Fruit fly (Drosophila melanogaster) whole organism, embryonic: Measurements from ENCODE around the gene Cyp4d14.
A peak's percentile ranks its signal among the peaks of the same experiment; 100 is the strongest.

Experiments used
- Adf1 ChIP-seq: fragments of 200-800 bp; sonication (Bioruptor generic); IDR thresholded peaks from 2 replicates; pipeline ENCODE4 v1.3.6; 2022; ENCODE audit warnings: missing biosample characterization, missing genetic modification characterization
- BtbVII ChIP-seq: fragments of 200-800 bp; sonication (Bioruptor generic); optimal IDR thresholded peaks from 3 replicates; lab custom pipeline; 2017; ENCODE audit warnings: missing biosample characterization, mild to moderate bottlenecking, missing genetic modification characterization
- CG10979 ChIP-seq: fragments of 200-800 bp; sonication (Bioruptor generic); optimal IDR thresholded peaks from 2 replicates; lab custom pipeline; 2018; ENCODE audit warnings: missing biosample characterization, mild to moderate bottlenecking, missing genetic modification characterization, moderate library complexity
- CG11723 ChIP-seq: fragments of 200-800 bp; sonication (Bioruptor generic); optimal IDR thresholded peaks from 2 replicates; lab custom pipeline; 2017; ENCODE audit warnings: missing biosample characterization, mild to moderate bottlenecking, missing genetic modification characterization
- CG12104 ChIP-seq: fragments of 200-800 bp; sonication (Bioruptor generic); optimal IDR thresholded peaks from 3 replicates; lab custom pipeline; 2016; ENCODE audit warnings: missing biosample characterization, missing genetic modification characterization
- CG14667 ChIP-seq: fragments of 200-800 bp; sonication (Bioruptor generic); IDR thresholded peaks from 2 replicates; pipeline ENCODE4 v1.3.6; 2022; ENCODE audit warnings: missing biosample characterization, missing genetic modification characterization
- CG14860 ChIP-seq: fragments of 200-800 bp; sonication (Bioruptor generic); IDR thresholded peaks from 3 replicates; pipeline ENCODE4 v1.3.6; 2022; ENCODE audit warnings: missing biosample characterization, missing genetic modification characterization; ENCODE audit not compliant: partially characterized antibody
- CG15073 ChIP-seq: fragments of 200-800 bp; sonication (Bioruptor generic); optimal IDR thresholded peaks from 2 replicates; lab custom pipeline; 2016; ENCODE audit warnings: missing biosample characterization, missing genetic modification characterization
- CG16863 ChIP-seq: fragments of 200-800 bp; sonication (Bioruptor generic); optimal IDR thresholded peaks from 3 replicates; lab custom pipeline; 2016; ENCODE audit warnings: missing biosample characterization, missing genetic modification characterization
- CG17612 ChIP-seq: fragments of 200-800 bp; sonication (Bioruptor generic); IDR thresholded peaks from 2 replicates; pipeline ENCODE4 v1.3.6; 2022; ENCODE audit warnings: missing biosample characterization, missing genetic modification characterization
- CG31388 ChIP-seq: fragments of 200-800 bp; sonication (Bioruptor generic); optimal IDR thresholded peaks from 2 replicates; lab custom pipeline; 2016; ENCODE audit warnings: missing biosample characterization, missing genetic modification characterization
- CG32532 ChIP-seq: fragments of 200-800 bp; sonication (Bioruptor generic); IDR thresholded peaks from 2 replicates; pipeline ENCODE4 v1.3.6; 2022; ENCODE audit warnings: missing biosample characterization, missing genetic modification characterization
- CG32767 ChIP-seq: fragments of 200-800 bp; sonication (Bioruptor generic); IDR thresholded peaks from 2 replicates; pipeline ENCODE4 v1.3.6; 2022; ENCODE audit warnings: missing biosample characterization, missing genetic modification characterization
- CG3847 ChIP-seq: fragments of 200-800 bp; sonication (Bioruptor generic); IDR thresholded peaks from 2 replicates; pipeline ENCODE4 v1.3.6; 2022; ENCODE audit warnings: missing biosample characterization, missing genetic modification characterization
- CG42726 ChIP-seq: fragments of 200-800 bp; sonication (Bioruptor generic); IDR thresholded peaks from 2 replicates; pipeline ENCODE4 v1.3.6; 2022; ENCODE audit warnings: missing biosample characterization, missing genetic modification characterization; ENCODE audit not compliant: partially characterized antibody
- CG4424 ChIP-seq: fragments of 200-800 bp; sonication (Bioruptor generic); optimal IDR thresholded peaks from 3 replicates; lab custom pipeline; 2016; ENCODE audit warnings: missing biosample characterization, missing genetic modification characterization
- CG4820 ChIP-seq: fragments of 200-800 bp; sonication (Bioruptor generic); optimal IDR thresholded peaks from 3 replicates; lab custom pipeline; 2016; ENCODE audit warnings: missing biosample characterization, missing genetic modification characterization
- CG6654 ChIP-seq: fragments of 200-800 bp; sonication (Bioruptor generic); optimal IDR thresholded peaks from 2 replicates; lab custom pipeline; 2017; ENCODE audit warnings: missing biosample characterization, mild to moderate bottlenecking, missing genetic modification characterization
- CG6689 ChIP-seq: fragments of 200-800 bp; sonication (Bioruptor generic); IDR thresholded peaks from 2 replicates; pipeline ENCODE4 v1.3.6; 2022; ENCODE audit warnings: missing biosample characterization, missing genetic modification characterization
- CG9932 ChIP-seq: fragments of 200-800 bp; sonication (Bioruptor generic); IDR thresholded peaks from 2 replicates; pipeline ENCODE4 v1.3.6; 2022; ENCODE audit warnings: missing biosample characterization, missing genetic modification characterization
- CHES-1-like ChIP-seq: fragments of 200-800 bp; sonication (Bioruptor generic); optimal IDR thresholded peaks from 2 replicates; lab custom pipeline; 2016; ENCODE audit warnings: missing biosample characterization, missing genetic modification characterization
- E2f1 ChIP-seq: fragments of 200-800 bp; sonication (Bioruptor generic); IDR thresholded peaks from 2 replicates; pipeline ENCODE4 v1.3.6; 2022; ENCODE audit warnings: missing biosample characterization, missing genetic modification characterization
- HLH4C ChIP-seq: fragments of 200-800 bp; sonication (Bioruptor generic); IDR thresholded peaks from 3 replicates; pipeline ENCODE4 v1.3.6; 2022; ENCODE audit warnings: missing biosample characterization, missing genetic modification characterization; ENCODE audit not compliant: partially characterized antibody
- Lhr ChIP-seq: fragments of 200-800 bp; sonication (Bioruptor generic); optimal IDR thresholded peaks from 3 replicates; lab custom pipeline; 2017; ENCODE audit warnings: mild to moderate bottlenecking, missing biosample characterization, missing genetic modification reagents, missing genetic modification characterization
- MESR4 ChIP-seq: fragments of 200-800 bp; sonication (Bioruptor generic); optimal IDR thresholded peaks from 2 replicates; lab custom pipeline; 2018; ENCODE audit warnings: missing biosample characterization, mild to moderate bottlenecking, missing genetic modification characterization, moderate library complexity
- Meics ChIP-seq: fragments of 200-800 bp; sonication (Bioruptor generic); optimal IDR thresholded peaks from 2 replicates; lab custom pipeline; 2017; ENCODE audit warnings: missing biosample characterization, mild to moderate bottlenecking, missing genetic modification characterization
- Oaz ChIP-seq: fragments of 200-800 bp; sonication (Bioruptor generic); IDR thresholded peaks from 2 replicates; pipeline ENCODE4 v1.3.6; 2022; ENCODE audit warnings: missing biosample characterization, missing genetic modification characterization
- Poxn ChIP-seq: fragments of 200-800 bp; sonication (Bioruptor generic); IDR thresholded peaks from 2 replicates; pipeline ENCODE4 v1.3.6; 2022; ENCODE audit warnings: missing biosample characterization, missing genetic modification characterization
- Sin3A ChIP-seq: fragments of >200 bp; optimal IDR thresholded peaks from 2 replicates; lab custom pipeline; 2018
- abd-A ChIP-seq: fragments of 200-800 bp; sonication (Bioruptor generic); optimal IDR thresholded peaks from 3 replicates; lab custom pipeline; 2019; ENCODE audit warnings: missing biosample characterization, mild to moderate bottlenecking, missing genetic modification characterization, moderate library complexity
- ase ChIP-seq: fragments of 200-800 bp; sonication (Bioruptor generic); IDR thresholded peaks from 3 replicates; pipeline ENCODE4 v1.3.6; 2022; ENCODE audit warnings: missing biosample characterization, missing genetic modification characterization
- bbx ChIP-seq: fragments of 200-800 bp; sonication (Bioruptor generic); IDR thresholded peaks from 2 replicates; pipeline ENCODE4 v1.3.6; 2022; ENCODE audit warnings: missing biosample characterization, missing genetic modification characterization; ENCODE audit not compliant: partially characterized antibody
- br ChIP-seq: fragments of >200 bp; optimal IDR thresholded peaks from 2 replicates; lab custom pipeline; 2017
- ci ChIP-seq: fragments of 200-800 bp; sonication (Bioruptor generic); IDR thresholded peaks from 3 replicates; pipeline ENCODE4 v1.3.6; 2022; ENCODE audit warnings: missing biosample characterization, missing genetic modification characterization
- ewg ChIP-seq: fragments of 200-800 bp; sonication (Bioruptor generic); optimal IDR thresholded peaks from 3 replicates; lab custom pipeline; 2017; ENCODE audit warnings: mild to moderate bottlenecking, missing biosample characterization, missing genetic modification reagents, missing genetic modification characterization
- fd3F ChIP-seq: fragments of 200-800 bp; sonication (Bioruptor generic); optimal IDR thresholded peaks from 2 replicates; lab custom pipeline; 2018; ENCODE audit warnings: missing biosample characterization, mild to moderate bottlenecking, missing genetic modification characterization, moderate library complexity
- h ChIP-seq: fragments of >200 bp; optimal IDR thresholded peaks from 2 replicates; lab custom pipeline; 2017
- kah ChIP-seq: fragments of 200-800 bp; sonication (Bioruptor generic); optimal IDR thresholded peaks from 2 replicates; lab custom pipeline; 2018; ENCODE audit warnings: missing biosample characterization, mild to moderate bottlenecking, missing genetic modification characterization
- kni ChIP-seq: fragments of 200-800 bp; sonication (Bioruptor generic); optimal IDR thresholded peaks from 3 replicates; lab custom pipeline; 2017; ENCODE audit warnings: mild to moderate bottlenecking, missing biosample characterization, missing genetic modification reagents, missing genetic modification characterization
- nerfin-1 ChIP-seq: fragments of 200-800 bp; sonication (Bioruptor generic); optimal IDR thresholded peaks from 3 replicates; lab custom pipeline; 2019; ENCODE audit warnings: missing biosample characterization, mild to moderate bottlenecking, missing genetic modification characterization, moderate library complexity
- peb ChIP-seq: fragments of 200-800 bp; sonication (Bioruptor generic); IDR thresholded peaks from 2 replicates; pipeline ENCODE4 v1.3.6; 2022; ENCODE audit warnings: missing biosample characterization, missing genetic modification characterization
- prd ChIP-seq, 3 experiments: fragments of >200 bp in 2 of 3; fragments of 200-800 bp in 1 of 3; sonication (Bioruptor generic) in 1 of 3; optimal IDR thresholded peaks in 2 of 3; IDR thresholded peaks in 1 of 3; 2 replicates in 2 of 3; 3 replicates in 1 of 3; pipeline versions ENCODE4 v1.3.6 to Lab custom; 2017 to 2022; ENCODE audit warnings: missing biosample characterization in 1 of 3, missing genetic modification characterization in 1 of 3
- pros ChIP-seq: fragments of 200-800 bp; sonication (Bioruptor generic); optimal IDR thresholded peaks from 3 replicates; lab custom pipeline; 2019; ENCODE audit warnings: missing biosample characterization, mild to moderate bottlenecking, missing genetic modification characterization, moderate library complexity
- repo ChIP-seq: fragments of 200-800 bp; sonication (Bioruptor generic); optimal IDR thresholded peaks from 2 replicates; lab custom pipeline; 2016; ENCODE audit warnings: missing biosample characterization, missing genetic modification characterization
- salm ChIP-seq: fragments of 200-800 bp; sonication (Bioruptor generic); optimal IDR thresholded peaks from 2 replicates; lab custom pipeline; 2018; ENCODE audit warnings: missing biosample characterization, mild to moderate bottlenecking, missing genetic modification characterization
- sug ChIP-seq: fragments of 200-800 bp; optimal IDR thresholded peaks from 2 replicates; lab custom pipeline; 2019; ENCODE audit warnings: missing biosample characterization, mild to moderate bottlenecking, missing genetic modification characterization, moderate library complexity
- tin ChIP-seq: fragments of 200-800 bp; sonication (Bioruptor generic); optimal IDR thresholded peaks from 3 replicates; lab custom pipeline; 2016; ENCODE audit warnings: missing biosample characterization, missing genetic modification characterization
- unc-4 ChIP-seq: fragments of 200-800 bp; sonication (Bioruptor generic); IDR thresholded peaks from 2 replicates; pipeline ENCODE4 v1.3.6; 2022; ENCODE audit warnings: missing biosample characterization, missing genetic modification characterization; ENCODE audit not compliant: partially characterized antibody
- zen ChIP-seq: fragments of 200-800 bp; sonication (Bioruptor generic); optimal IDR thresholded peaks from 3 replicates; lab custom pipeline; 2018; ENCODE audit warnings: missing biosample characterization, mild to moderate bottlenecking, missing genetic modification characterization, moderate library complexity
- zf30C ChIP-seq: fragments of 200-800 bp; sonication (Bioruptor generic); optimal IDR thresholded peaks from 3 replicates; lab custom pipeline; 2018; ENCODE audit warnings: missing biosample characterization, mild to moderate bottlenecking, missing genetic modification characterization

The Cyp4d14 gene

dm6 chrX:2134226-2134880, 40.8 kb downstream of the Cyp4d14 start (continued):
- TF ChIP-seq CG14860 (GFP tag; lab: Robert Waterston, UW) = no peak
- peak; percentile 26 for TF ChIP-seq BtbVII (GFP tag; lab: Kevin White, UChicago)
- peak; percentile 50; the same call in 1 of the 2 replicates for TF ChIP-seq CG32767
- no peak for TF ChIP-seq HLH4C (GFP tag; lab: Robert Waterston, UW)
- TF ChIP-seq Adf1 (GFP tag; lab: Robert Waterston, UW) = no peak
- peak; percentile 65 for TF ChIP-seq CG4424 (GFP tag; lab: Kevin White, UChicago)
- TF ChIP-seq kni = no peak
- TF ChIP-seq CG9932 (GFP tag; lab: Robert Waterston, UW) = 0 out of 2 replicates have a peak, but pooled peaks have one; percentile 15
- TF ChIP-seq CG42726 (GFP tag; lab: Robert Waterston, UW) = no peak
- TF ChIP-seq CG15073 (GFP tag; lab: Kevin White, UChicago) = peak; percentile 51
- peak; percentile 36 for TF ChIP-seq CG31388 (GFP tag; lab: Kevin White, UChicago)
- TF ChIP-seq ase (GFP tag; lab: Robert Waterston, UW) = 0 out of 3 replicates have a peak, but pooled peaks have one; percentile 44
- TF ChIP-seq prd (optimal IDR thresholded peaks at IDR 0.05; lab: Kevin White, UChicago) = no peak
- peak; percentile 78 for TF ChIP-seq prd (GFP tag; IDR thresholded peaks at IDR 0.05; lab: Robert Waterston, UW)
- TF ChIP-seq MESR4 (GFP tag; lab: Kevin White, UChicago) = no peak
- peak; percentile 24 for TF ChIP-seq ewg
- peak; percentile 81 for TF ChIP-seq CG10979 (tag; lab: Kevin White, UChicago)
- no peak for TF ChIP-seq h (lab: Kevin White, UChicago)
- TF ChIP-seq unc-4 = no peak
- TF ChIP-seq zf30C = no peak
- TF ChIP-seq CHES-1-like = peak; percentile 46
- peak; percentile 75; the same call in 2 of the 3 replicates for TF ChIP-seq ci
- peak; percentile 60; the same call in 1 of the 2 replicates for TF ChIP-seq E2f1 (GFP tag; lab: Robert Waterston, UW)
- TF ChIP-seq salm (tag; lab: Kevin White, UChicago) = peak; percentile 59
- peak; percentile 32 for TF ChIP-seq Lhr (GFP tag; lab: Kevin White, UChicago)
- no peak for TF ChIP-seq Sin3A (lab: Kevin White, UChicago)
- TF ChIP-seq nerfin-1 (tag; lab: Kevin White, UChicago) = peak; percentile 83
- TF ChIP-seq CG3847 (GFP tag; lab: Robert Waterston, UW) = 0 out of 2 replicates have a peak, but pooled peaks have one; percentile 8
- peak; percentile 65 for TF ChIP-seq CG6689 (GFP tag; lab: Robert Waterston, UW)
- TF ChIP-seq CG14667 (GFP tag; lab: Robert Waterston, UW) = peak; percentile 56
- peak; percentile 58 for TF ChIP-seq CG6654 (GFP tag; lab: Kevin White, UChicago)
- no peak for TF ChIP-seq Poxn (GFP tag; lab: Robert Waterston, UW)
- TF ChIP-seq peb (GFP tag; lab: Robert Waterston, UW) = peak; percentile 48
- peak; percentile 42 for TF ChIP-seq CG11723
- peak; percentile 22 for TF ChIP-seq CG12104 (GFP tag; lab: Kevin White, UChicago)
- no peak for TF ChIP-seq Oaz (GFP tag; lab: Robert Waterston, UW)
- TF ChIP-seq Meics (GFP tag; lab: Kevin White, UChicago) = peak; percentile 67
- TF ChIP-seq tin (GFP tag; lab: Kevin White, UChicago) = peak; percentile 75
- peak; percentile 64 for TF ChIP-seq CG4820 (GFP tag; lab: Kevin White, UChicago)
- TF ChIP-seq bbx = no peak
- TF ChIP-seq CG32532 (GFP tag; lab: Robert Waterston, UW) = peak; percentile 70
- peak; percentile 39 for TF ChIP-seq zen (tag; lab: Kevin White, UChicago)
- TF ChIP-seq fd3F = peak; percentile 25
- peak; percentile 77 for TF ChIP-seq pros (GFP tag; lab: Kevin White, UChicago)
- TF ChIP-seq repo (GFP tag; lab: Kevin White, UChicago) = peak; percentile 33
- TF ChIP-seq kah (GFP tag; lab: Kevin White, UChicago) = peak; percentile 32
- TF ChIP-seq abd-A = peak; percentile 70
- peak; percentile 59 for TF ChIP-seq CG16863 (GFP tag; lab: Kevin White, UChicago)
- no peak for TF ChIP-seq sug (tag; lab: Kevin White, UChicago)
- TF ChIP-seq br = no peak
- no peak for TF ChIP-seq CG17612 (GFP tag; lab: Robert Waterston, UW)
